Worm (Caenorhabditis elegans) whole organism, midembryonic: ENCODE results near the gene sulp-4.

Experiments used
- T22C8.4 ChIP-seq: fragments of 200-800 bp; sonication (Bioruptor generic); IDR thresholded peaks from 2 replicates; pipeline ENCODE4 v1.3.6; 2022; ENCODE audit warnings: missing genetic modification characterization, missing compliant biosample characterization
- flt-1 ChIP-seq: fragments of 200-800 bp; sonication (Bioruptor generic); IDR thresholded peaks from 2 replicates; pipeline ENCODE4 v1.3.6; 2022; ENCODE audit warnings: missing genetic modification characterization, missing compliant biosample characterization
- klf-2 ChIP-seq: fragments of 200-800 bp; sonication (Bioruptor generic); conservative IDR thresholded peaks from 2 replicates; pipeline ENCODE4 v1.3.6; 2022; ENCODE audit warnings: missing genetic modification reagents, missing genetic modification characterization, missing compliant biosample characterization
- med-1 ChIP-seq: sonication (generic microtip); optimal IDR thresholded peaks from 2 replicates; lab custom pipeline; 2017; ENCODE audit warnings: missing genetic modification characterization, mild to moderate bottlenecking, missing compliant biosample characterization, antibody characterized with exemption, missing genetic modification reagents; ENCODE audit not compliant: insufficient read depth
- ref-1 ChIP-seq: fragments of 200-800 bp; sonication (Bioruptor generic); conservative IDR thresholded peaks from 2 replicates; pipeline ENCODE4 v1.3.6; 2022; ENCODE audit warnings: missing genetic modification reagents, missing genetic modification characterization, missing compliant biosample characterization
- ztf-23 ChIP-seq: fragments of 200-800 bp; sonication (Bioruptor generic); IDR thresholded peaks from 2 replicates; pipeline ENCODE4 v1.3.6; 2022; ENCODE audit warnings: missing genetic modification reagents, missing genetic modification characterization, missing compliant biosample characterization

ce11 chrV:11902161-11902560 is 27.0 kb downstream of the sulp-4 start:
- TF ChIP-seq flt-1 (GFP tag; lab: Robert Waterston, UW) (no peak), klf-2 (GFP tag; lab: Robert Waterston, UW) (no peak), med-1 (GFP tag; lab: Kevin White, UChicago) (no peak), ztf-23 (GFP tag; lab: Robert Waterston, UW) (no peak), T22C8.4 (GFP tag; lab: Robert Waterston, UW) (no peak), ref-1 (GFP tag; lab: Robert Waterston, UW) (no peak)
